Fruit fly (Drosophila melanogaster) whole organism, embryonic: ENCODE results near the gene CG11367.
A peak's percentile ranks its signal among the peaks of the same experiment; 100 is the strongest.
"Not testable (repeated sequence)": the region's sequence is repeated elsewhere in the genome, so short reads cannot be mapped to it uniquely, and the experiment has no call there.

Experiments used
- Asciz ChIP-seq: fragments of 200-800 bp; sonication (Bioruptor generic); optimal IDR thresholded peaks from 2 replicates; lab custom pipeline; 2017; ENCODE audit warnings: missing biosample characterization, mild to moderate bottlenecking, missing genetic modification characterization, missing genetic modification reagents
- CG10147 ChIP-seq: fragments of 200-800 bp; sonication (Bioruptor generic); optimal IDR thresholded peaks from 2 replicates; lab custom pipeline; 2019; ENCODE audit warnings: missing biosample characterization, mild to moderate bottlenecking, missing genetic modification characterization, moderate library complexity
- CG10543 ChIP-seq: fragments of 200-800 bp; sonication (Bioruptor generic); optimal IDR thresholded peaks from 3 replicates; lab custom pipeline; 2017; ENCODE audit warnings: missing biosample characterization, mild to moderate bottlenecking, missing genetic modification characterization, moderate library complexity
- CG11093 ChIP-seq: fragments of 200-800 bp; sonication (Bioruptor generic); IDR thresholded peaks from 3 replicates; pipeline ENCODE4 v1.3.6; 2022; ENCODE audit warnings: missing biosample characterization, missing genetic modification characterization
- CG11398 ChIP-seq: fragments of 200-800 bp; sonication (Bioruptor generic); optimal IDR thresholded peaks from 2 replicates; lab custom pipeline; 2016; ENCODE audit warnings: missing biosample characterization, missing genetic modification characterization
- CG14710 ChIP-seq: fragments of 200-800 bp; sonication (Bioruptor generic); optimal IDR thresholded peaks from 3 replicates; lab custom pipeline; 2019; ENCODE audit warnings: missing biosample characterization, mild to moderate bottlenecking, missing genetic modification characterization, moderate library complexity
- CG14965 ChIP-seq: fragments of 200-800 bp; sonication (Bioruptor generic); optimal IDR thresholded peaks from 2 replicates; lab custom pipeline; 2016; ENCODE audit warnings: missing biosample characterization, missing genetic modification characterization, borderline replicate concordance
- CG15073 ChIP-seq: fragments of 200-800 bp; sonication (Bioruptor generic); optimal IDR thresholded peaks from 2 replicates; lab custom pipeline; 2016; ENCODE audit warnings: missing biosample characterization, missing genetic modification characterization
- CG15601 ChIP-seq: fragments of 200-800 bp; sonication (Bioruptor generic); optimal IDR thresholded peaks from 3 replicates; lab custom pipeline; 2019; ENCODE audit warnings: missing biosample characterization, mild to moderate bottlenecking, missing genetic modification characterization, moderate library complexity
- CG17359 ChIP-seq: fragments of 200-800 bp; sonication (Bioruptor generic); optimal IDR thresholded peaks from 3 replicates; lab custom pipeline; 2018; ENCODE audit warnings: missing biosample characterization, mild to moderate bottlenecking, missing genetic modification characterization, moderate library complexity
- CG33213 ChIP-seq: fragments of 200-800 bp; sonication (Bioruptor generic); optimal IDR thresholded peaks from 3 replicates; lab custom pipeline; 2016; ENCODE audit warnings: missing biosample characterization, missing genetic modification characterization
- CG34376 ChIP-seq: fragments of 200-800 bp; sonication (Bioruptor generic); optimal IDR thresholded peaks from 2 replicates; lab custom pipeline; 2018; ENCODE audit warnings: missing biosample characterization, mild to moderate bottlenecking, missing genetic modification characterization
- CG3726 ChIP-seq: fragments of 200-800 bp; sonication (Bioruptor generic); IDR thresholded peaks from 3 replicates; pipeline ENCODE4, ENCODE4 v1.3.6; 2022; ENCODE audit warnings: missing biosample characterization, missing genetic modification characterization
- CG4328 ChIP-seq: fragments of 200-800 bp; sonication (Bioruptor generic); optimal IDR thresholded peaks from 3 replicates; lab custom pipeline; 2017; ENCODE audit warnings: missing biosample characterization, missing genetic modification reagents, missing genetic modification characterization
- CG4424 ChIP-seq: fragments of 200-800 bp; sonication (Bioruptor generic); optimal IDR thresholded peaks from 3 replicates; lab custom pipeline; 2016; ENCODE audit warnings: missing biosample characterization, missing genetic modification characterization
- CG7928 ChIP-seq: fragments of 200-800 bp; sonication (Bioruptor generic); optimal IDR thresholded peaks from 2 replicates; lab custom pipeline; 2017; ENCODE audit warnings: missing biosample characterization, mild to moderate bottlenecking, missing genetic modification characterization
- CG8765 ChIP-seq: fragments of 200-800 bp; sonication (Bioruptor generic); IDR thresholded peaks from 2 replicates; pipeline ENCODE4 v1.3.6; 2022; ENCODE audit warnings: missing biosample characterization, missing genetic modification characterization
- CG9437 ChIP-seq: fragments of 200-800 bp; sonication (Bioruptor generic); optimal IDR thresholded peaks from 2 replicates; lab custom pipeline; 2018; ENCODE audit warnings: missing biosample characterization, mild to moderate bottlenecking, missing genetic modification characterization
- CG9609 ChIP-seq: fragments of 200-800 bp; sonication (Bioruptor generic); optimal IDR thresholded peaks from 3 replicates; lab custom pipeline; 2016; ENCODE audit warnings: missing biosample characterization, missing genetic modification characterization
- CG9932 ChIP-seq: fragments of 200-800 bp; sonication (Bioruptor generic); IDR thresholded peaks from 2 replicates; pipeline ENCODE4 v1.3.6; 2022; ENCODE audit warnings: missing biosample characterization, missing genetic modification characterization
- CTCF ChIP-seq: fragments of 200-800 bp; sonication (Bioruptor generic); optimal IDR thresholded peaks from 2 replicates; lab custom pipeline; 2017; ENCODE audit warnings: missing biosample characterization, mild to moderate bottlenecking, missing genetic modification characterization, moderate library complexity
- Dbx ChIP-seq: fragments of 200-800 bp; sonication (Bioruptor generic); IDR thresholded peaks from 3 replicates; pipeline ENCODE4 v1.3.6; 2022; ENCODE audit warnings: missing biosample characterization, missing genetic modification characterization
- Dek ChIP-seq: fragments of 200-800 bp; sonication (Bioruptor generic); optimal IDR thresholded peaks from 3 replicates; lab custom pipeline; 2019; ENCODE audit warnings: missing biosample characterization, mild to moderate bottlenecking, missing genetic modification characterization, moderate library complexity
- E2f2 ChIP-seq: fragments of 200-800 bp; sonication (Bioruptor generic); IDR thresholded peaks from 2 replicates; pipeline ENCODE4 v1.3.6; 2022; ENCODE audit warnings: missing biosample characterization, missing genetic modification characterization
- HmgD ChIP-seq: fragments of 200-800 bp; sonication (Bioruptor generic); optimal IDR thresholded peaks from 3 replicates; lab custom pipeline; 2016; ENCODE audit warnings: missing biosample characterization, missing genetic modification characterization
- Lhr ChIP-seq: fragments of 200-800 bp; sonication (Bioruptor generic); optimal IDR thresholded peaks from 3 replicates; lab custom pipeline; 2017; ENCODE audit warnings: mild to moderate bottlenecking, missing biosample characterization, missing genetic modification reagents, missing genetic modification characterization
- Lim3 ChIP-seq: fragments of 200-800 bp; sonication (Bioruptor generic); IDR thresholded peaks from 2 replicates; pipeline ENCODE4 v1.3.6; 2022; ENCODE audit warnings: missing biosample characterization, missing genetic modification characterization
- MTF-1 ChIP-seq: fragments of 200-800 bp; sonication (Bioruptor generic); optimal IDR thresholded peaks from 2 replicates; lab custom pipeline; 2018; ENCODE audit warnings: missing biosample characterization, mild to moderate bottlenecking, missing genetic modification characterization, borderline replicate concordance
- Sry-β ChIP-seq: fragments of 200-800 bp; sonication (Bioruptor generic); optimal IDR thresholded peaks from 2 replicates; lab custom pipeline; 2018; ENCODE audit warnings: missing biosample characterization, mild to moderate bottlenecking, missing genetic modification characterization, moderate library complexity
- Stat92E ChIP-seq, 3 experiments: fragments of >200 bp in 2 of 3; fragments of 200-800 bp in 1 of 3; sonication (Bioruptor generic) in 1 of 3; optimal IDR thresholded peaks; 2 replicates each; lab custom pipeline; 2017 to 2019; ENCODE audit warnings: missing biosample characterization in 3 of 3, missing genetic modification characterization in 3 of 3, mild to moderate bottlenecking in 1 of 3, moderate library complexity in 1 of 3
- Taf1 ChIP-seq: fragments of 200-800 bp; sonication (Bioruptor generic); IDR thresholded peaks from 2 replicates; pipeline ENCODE4 v1.3.6; 2022; ENCODE audit warnings: missing biosample characterization, missing genetic modification characterization
- ara ChIP-seq: fragments of 200-800 bp; sonication (Bioruptor generic); IDR thresholded peaks from 2 replicates; pipeline ENCODE4 v1.3.6; 2022; ENCODE audit warnings: missing biosample characterization, missing genetic modification characterization
- az2 ChIP-seq: fragments of 200-800 bp; sonication (Bioruptor generic); optimal IDR thresholded peaks from 3 replicates; lab custom pipeline; 2016; ENCODE audit warnings: missing biosample characterization, missing genetic modification characterization
- danr ChIP-seq: fragments of 200-800 bp; sonication (Bioruptor generic); IDR thresholded peaks from 2 replicates; pipeline ENCODE4 v1.3.6; 2022; ENCODE audit warnings: missing biosample characterization, missing genetic modification characterization
- en ChIP-seq: fragments of 200-800 bp; sonication (Bioruptor generic); optimal IDR thresholded peaks from 2 replicates; lab custom pipeline; 2016; ENCODE audit warnings: missing biosample characterization, missing genetic modification characterization
- exex ChIP-seq: fragments of 200-800 bp; sonication (Bioruptor generic); optimal IDR thresholded peaks from 4 replicates; lab custom pipeline; 2018; ENCODE audit warnings: missing biosample characterization, mild to moderate bottlenecking, missing genetic modification characterization, moderate library complexity
- grn ChIP-seq: fragments of 200-800 bp; sonication (Bioruptor generic); optimal IDR thresholded peaks from 3 replicates; lab custom pipeline; 2017; ENCODE audit warnings: missing biosample characterization, missing genetic modification characterization
- hb ChIP-seq: fragments of 200-800 bp; sonication (Bioruptor generic); IDR thresholded peaks from 3 replicates; pipeline ENCODE4 v1.3.6; 2022; ENCODE audit warnings: missing biosample characterization, missing genetic modification characterization; ENCODE audit not compliant: partially characterized antibody
- ken ChIP-seq: fragments of 200-800 bp; sonication (Bioruptor generic); IDR thresholded peaks from 3 replicates; pipeline ENCODE4 v1.3.6; 2022; ENCODE audit warnings: missing biosample characterization, missing genetic modification characterization
- klu ChIP-seq: fragments of 200-800 bp; sonication (Bioruptor generic); IDR thresholded peaks from 2 replicates; pipeline ENCODE4 v1.3.6; 2022; ENCODE audit warnings: missing biosample characterization, missing genetic modification characterization
- nom ChIP-seq: fragments of 200-800 bp; sonication (Bioruptor generic); optimal IDR thresholded peaks from 2 replicates; lab custom pipeline; 2017; ENCODE audit warnings: missing biosample characterization, missing genetic modification characterization, mild to moderate bottlenecking, moderate library complexity, missing genetic modification reagents
- pnt ChIP-seq: fragments of 200-800 bp; sonication (Bioruptor generic); optimal IDR thresholded peaks from 3 replicates; lab custom pipeline; 2016; ENCODE audit warnings: missing biosample characterization, missing genetic modification characterization
- rib ChIP-seq: fragments of 200-800 bp; sonication (Bioruptor generic); IDR thresholded peaks from 2 replicates; pipeline ENCODE4 v1.3.6; 2022; ENCODE audit warnings: missing biosample characterization, missing genetic modification characterization
- ssp ChIP-seq: fragments of 200-800 bp; sonication (Bioruptor generic); IDR thresholded peaks from 2 replicates; pipeline ENCODE4 v1.3.6; 2022; ENCODE audit warnings: missing biosample characterization, missing genetic modification characterization

The CG11367 gene

dm6 chr3L:22680932-22681331 is 47.0 kb upstream of the CG11367 start (continued):
- no peak for TF ChIP-seq Dek (tag; lab: Kevin White, UChicago)
- TF ChIP-seq ara (GFP tag; lab: Robert Waterston, UW): no peak
- no peak for TF ChIP-seq Stat92E (GFP tag; optimal IDR thresholded peaks at IDR 0.05; lab: Kevin White, UChicago)
- no peak for TF ChIP-seq CG10147
- no peak for TF ChIP-seq CG8765 (GFP tag; lab: Robert Waterston, UW)
- no peak for TF ChIP-seq Lhr (GFP tag; lab: Kevin White, UChicago)
- no peak for TF ChIP-seq CG9437
- TF ChIP-seq pnt (GFP tag; lab: Kevin White, UChicago): no peak
- TF ChIP-seq grn (GFP tag; lab: Kevin White, UChicago): peak; percentile 71
- TF ChIP-seq MTF-1: no peak
- TF ChIP-seq Lim3: no peak
- no peak for TF ChIP-seq CG10543 (GFP tag; lab: Kevin White, UChicago)
- TF ChIP-seq CG14710 (tag; lab: Kevin White, UChicago): peak; percentile 11
- no peak for TF ChIP-seq CG11398 (GFP tag; lab: Kevin White, UChicago)
- TF ChIP-seq CG9609: no peak
- no peak for TF ChIP-seq en (GFP tag; lab: Kevin White, UChicago)
- TF ChIP-seq HmgD (GFP tag; lab: Kevin White, UChicago): no peak
- no peak for TF ChIP-seq Taf1
- TF ChIP-seq CG15073 (GFP tag; lab: Kevin White, UChicago): peak; percentile 73
- no peak for TF ChIP-seq rib (GFP tag; lab: Robert Waterston, UW)
- no peak for TF ChIP-seq danr (GFP tag; lab: Robert Waterston, UW)
- no peak for TF ChIP-seq CG33213 (GFP tag; lab: Kevin White, UChicago)
- TF ChIP-seq CTCF: peak; percentile 62
- TF ChIP-seq CG15601: peak; percentile 83
- TF ChIP-seq Dbx (GFP tag; lab: Robert Waterston, UW): no peak

- TF ChIP-seq ssp (GFP tag; lab: Robert Waterston, UW) (no peak), E2f2 (no peak), CG4328 (GFP tag; lab: Kevin White, UChicago) (no peak), ken (GFP tag; lab: Robert Waterston, UW) (no peak), nom (no peak), klu (GFP tag; lab: Robert Waterston, UW) (no peak), exex (tag; lab: Kevin White, UChicago) (no peak)
Measured at dm6 chr3L:22686987-22687386, 40.9 kb upstream of the CG11367 start, which contains the start of the genes CG14455 and CG14456. CG14455 (minus strand) TSS chr3L:22687087. CG14456 (plus strand) TSS chr3L:22687222.

- not testable (repeated sequence) for TF ChIP-seq CG17359 (tag; lab: Kevin White, UChicago); CG3726; Asciz (GFP tag; lab: Kevin White, UChicago)
Measured at dm6 chr3L:22692428-22692827, 35.5 kb upstream of the CG11367 start, which contains the start of gene CG14454. CG14454 (minus strand) TSS chr3L:22692528.

- TF ChIP-seq CG11093 (GFP tag; lab: Robert Waterston, UW) (no peak), hb (GFP tag; lab: Robert Waterston, UW) (no peak), az2 (GFP tag; lab: Kevin White, UChicago) (no peak), CG14965 (GFP tag; lab: Kevin White, UChicago) (no peak), CG34376 (GFP tag; lab: Kevin White, UChicago) (no peak), CG9932 (GFP tag; lab: Robert Waterston, UW) (no peak), CG7928 (no peak), Sry-β (GFP tag; lab: Kevin White, UChicago) (no peak), CG15073 (GFP tag; lab: Kevin White, UChicago) (no peak), CG4424 (GFP tag; lab: Kevin White, UChicago) (no peak)
- TF ChIP-seq, all 482 proteins: peak for 0
Measured at dm6 chr3L:22693712-22694111, 34.2 kb upstream of the CG11367 start, which contains the start of the genes CG12546 and CG14453. CG12546 (minus strand) TSS chr3L:22693812. CG14453 (plus strand) TSS chr3L:22694083.
